Fruit fly (Drosophila melanogaster): ENCODE measurements around the gene CG7271.

DNA sequence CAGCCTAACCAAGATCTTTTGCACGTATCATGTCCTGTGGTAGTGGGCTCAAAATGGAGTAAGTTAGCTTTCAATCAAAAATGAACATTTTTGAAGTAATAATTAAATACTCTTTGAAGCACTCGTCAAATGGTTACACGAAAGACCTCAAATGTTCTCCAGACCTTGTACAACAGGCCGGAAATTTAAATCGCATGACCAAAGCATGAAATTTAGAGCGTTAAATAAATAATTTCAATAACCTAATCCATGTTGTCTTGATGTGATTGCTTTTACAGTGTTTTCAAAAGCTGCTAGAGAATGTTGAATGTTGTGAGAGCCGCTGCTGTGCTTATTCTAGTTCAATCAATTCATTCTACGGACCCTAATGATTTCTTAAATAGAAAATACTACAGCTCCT, 16.6 kb downstream of the CG7271 start, which contains the start of gene CG18233:
- TF ChIP-seq CG16779 (tag; optimal IDR thresholded peaks at IDR 0.05) = no peak
- no peak for TF ChIP-seq Hr39 (GFP tag; optimal IDR thresholded peaks at IDR 0.05)
- TF ChIP-seq Eip78C (GFP tag) = no peak
- no peak for TF ChIP-seq Sox14 (GFP tag; optimal IDR thresholded peaks at IDR 0.05)
- TF ChIP-seq Blimp-1 (GFP tag; optimal IDR thresholded peaks at IDR 0.05) = no peak
- TF ChIP-seq CG7368 (GFP tag; optimal IDR thresholded peaks at IDR 0.05) = no peak
